Fruit fly (Drosophila melanogaster) whole organism, prepupa: ENCODE data around the gene plx.
A peak's percentile ranks its signal among the peaks of the same experiment; 100 is the strongest.

Source experiments
- CG10669 ChIP-seq: fragments of 200-800 bp; sonication (Bioruptor generic); optimal IDR thresholded peaks from 3 replicates; lab custom pipeline; 2018; ENCODE audit warnings: missing biosample characterization, mild to moderate bottlenecking, missing genetic modification characterization, moderate library complexity
- CG11294 ChIP-seq: fragments of 200-800 bp; sonication (Bioruptor generic); IDR thresholded peaks from 2 replicates; pipeline ENCODE4 v1.3.6; 2022; ENCODE audit warnings: missing biosample characterization, missing genetic modification characterization
- CG11762 ChIP-seq: fragments of 200-800 bp; sonication (Bioruptor generic); optimal IDR thresholded peaks from 3 replicates; lab custom pipeline; 2016; ENCODE audit warnings: missing biosample characterization, missing genetic modification characterization; ENCODE audit not compliant: insufficient read depth
- CG11902 ChIP-seq: fragments of 200-800 bp; sonication (Bioruptor generic); optimal IDR thresholded peaks from 3 replicates; lab custom pipeline; 2016; ENCODE audit warnings: missing biosample characterization, missing genetic modification characterization
- CG15336 ChIP-seq: fragments of 200-800 bp; sonication (Bioruptor generic); IDR thresholded peaks from 2 replicates; pipeline ENCODE4 v1.3.6; 2022; ENCODE audit warnings: missing biosample characterization, missing genetic modification characterization
- CG1621 ChIP-seq: fragments of 200-800 bp; sonication (Bioruptor generic); optimal IDR thresholded peaks from 3 replicates; lab custom pipeline; 2018; ENCODE audit warnings: missing biosample characterization, mild to moderate bottlenecking, missing genetic modification characterization
- CG16779 ChIP-seq: fragments of 200-800 bp; sonication (Bioruptor generic); optimal IDR thresholded peaks from 3 replicates; lab custom pipeline; 2017; ENCODE audit warnings: missing biosample characterization, mild to moderate bottlenecking, missing genetic modification characterization
- CG3032 ChIP-seq: fragments of 200-800 bp; optimal IDR thresholded peaks from 2 replicates; lab custom pipeline; 2019; ENCODE audit warnings: missing biosample characterization, mild to moderate bottlenecking, missing genetic modification characterization, moderate library complexity
- CG31627 ChIP-seq: fragments of 200-800 bp; sonication (Bioruptor generic); optimal IDR thresholded peaks from 3 replicates; lab custom pipeline; 2016; ENCODE audit warnings: missing biosample characterization, missing genetic modification characterization
- CG32006 ChIP-seq: fragments of 200-800 bp; sonication (Bioruptor generic); optimal IDR thresholded peaks from 3 replicates; lab custom pipeline; 2017; ENCODE audit warnings: missing biosample characterization, mild to moderate bottlenecking, missing genetic modification characterization
- CG34406 ChIP-seq: fragments of 200-800 bp; sonication (Bioruptor generic); optimal IDR thresholded peaks from 3 replicates; lab custom pipeline; 2016; ENCODE audit warnings: missing biosample characterization, missing genetic modification characterization
- CG3919 ChIP-seq: fragments of 200-800 bp; sonication (Bioruptor generic); optimal IDR thresholded peaks from 3 replicates; lab custom pipeline; 2016; ENCODE audit warnings: missing biosample characterization, missing genetic modification characterization
- CG6163 ChIP-seq: fragments of 200-800 bp; sonication (Bioruptor generic); IDR thresholded peaks from 3 replicates; pipeline ENCODE4 v1.3.6; 2022; ENCODE audit warnings: missing biosample characterization, missing genetic modification characterization
- CG6792 ChIP-seq: fragments of 200-800 bp; sonication (Bioruptor generic); optimal IDR thresholded peaks from 3 replicates; lab custom pipeline; 2016; ENCODE audit warnings: missing biosample characterization, missing genetic modification characterization
- CG6854 ChIP-seq: fragments of 200-800 bp; sonication (Bioruptor generic); optimal IDR thresholded peaks from 2 replicates; lab custom pipeline; 2017; ENCODE audit warnings: missing biosample characterization, mild to moderate bottlenecking, missing genetic modification characterization
- CG7368 ChIP-seq: fragments of 200-800 bp; sonication (Bioruptor generic); optimal IDR thresholded peaks from 3 replicates; lab custom pipeline; 2016; ENCODE audit warnings: missing biosample characterization, missing genetic modification characterization
- CG8319 ChIP-seq: fragments of 200-800 bp; sonication (Bioruptor generic); optimal IDR thresholded peaks from 3 replicates; lab custom pipeline; 2016; ENCODE audit warnings: missing biosample characterization, missing genetic modification characterization
- CG8632 ChIP-seq: fragments of 200-800 bp; sonication (Bioruptor generic); optimal IDR thresholded peaks from 3 replicates; lab custom pipeline; 2016; ENCODE audit warnings: missing biosample characterization, missing genetic modification characterization
- CG9139 ChIP-seq: fragments of 200-800 bp; sonication (Bioruptor generic); optimal IDR thresholded peaks from 3 replicates; lab custom pipeline; 2017; ENCODE audit warnings: missing biosample characterization, mild to moderate bottlenecking, missing genetic modification characterization
- Eip75B ChIP-seq: fragments of 200-800 bp; sonication (Bioruptor generic); optimal IDR thresholded peaks from 3 replicates; lab custom pipeline; 2016; ENCODE audit warnings: missing biosample characterization, missing genetic modification characterization
- Eip78C ChIP-seq: fragments of 200-800 bp; sonication (Bioruptor generic); peaks from one replicate; lab custom pipeline; 2016; ENCODE audit warnings: missing biosample characterization, missing genetic modification characterization
- Eip93F ChIP-seq: fragments of 200-800 bp; sonication (Bioruptor generic); optimal IDR thresholded peaks from 2 replicates; lab custom pipeline; 2016; ENCODE audit warnings: missing biosample characterization, mild to moderate bottlenecking, missing genetic modification characterization
- Ets21C ChIP-seq: fragments of 200-800 bp; sonication (Bioruptor generic); optimal IDR thresholded peaks from 3 replicates; lab custom pipeline; 2016; ENCODE audit warnings: missing biosample characterization, missing genetic modification characterization
- Ets96B ChIP-seq: fragments of 200-800 bp; optimal IDR thresholded peaks from 2 replicates; lab custom pipeline; 2019; ENCODE audit warnings: missing biosample characterization, mild to moderate bottlenecking, missing genetic modification characterization, moderate library complexity
- Gug ChIP-seq: fragments of 200-800 bp; sonication (Bioruptor generic); IDR thresholded peaks from 2 replicates; pipeline ENCODE4 v1.3.6; 2022; ENCODE audit warnings: missing biosample characterization, missing genetic modification characterization
- Hr38 ChIP-seq: sonication (Bioruptor generic); optimal IDR thresholded peaks from 2 replicates; lab custom pipeline; 2016; ENCODE audit warnings: missing biosample characterization, missing genetic modification characterization
- Met ChIP-seq: fragments of 200-800 bp; sonication (Bioruptor generic); optimal IDR thresholded peaks from 3 replicates; lab custom pipeline; 2016; ENCODE audit warnings: missing biosample characterization, missing genetic modification characterization
- OdsH ChIP-seq: fragments of 200-800 bp; sonication (Bioruptor generic); optimal IDR thresholded peaks from 3 replicates; lab custom pipeline; 2016; ENCODE audit warnings: missing biosample characterization, missing genetic modification characterization
- Smox ChIP-seq: fragments of 200-800 bp; sonication (Bioruptor generic); optimal IDR thresholded peaks from 3 replicates; lab custom pipeline; 2016; ENCODE audit warnings: missing biosample characterization, missing genetic modification characterization
- Sox102F ChIP-seq: fragments of 200-800 bp; sonication (Bioruptor generic); optimal IDR thresholded peaks from 2 replicates; lab custom pipeline; 2016; ENCODE audit warnings: missing biosample characterization, mild to moderate bottlenecking, missing genetic modification characterization
- Sox15 ChIP-seq: fragments of 200-800 bp; sonication (Bioruptor generic); optimal IDR thresholded peaks from 3 replicates; lab custom pipeline; 2016; ENCODE audit warnings: missing biosample characterization, missing genetic modification characterization
- achi ChIP-seq: fragments of 200-800 bp; sonication (Bioruptor generic); optimal IDR thresholded peaks from 3 replicates; lab custom pipeline; 2016; ENCODE audit warnings: missing biosample characterization, missing genetic modification characterization
- acj6 ChIP-seq: fragments of 200-800 bp; sonication (Bioruptor generic); optimal IDR thresholded peaks from 3 replicates; lab custom pipeline; 2016; ENCODE audit warnings: missing biosample characterization, missing genetic modification characterization
- dac ChIP-seq: fragments of 200-800 bp; sonication (Bioruptor generic); optimal IDR thresholded peaks from 2 replicates; lab custom pipeline; 2017; ENCODE audit warnings: missing biosample characterization, mild to moderate bottlenecking, missing genetic modification characterization
- dsx ChIP-seq: fragments of 200-800 bp; optimal IDR thresholded peaks from 3 replicates; lab custom pipeline; 2019; ENCODE audit warnings: missing biosample characterization, mild to moderate bottlenecking, missing genetic modification characterization, moderate library complexity; ENCODE audit not compliant: poor library complexity, severe bottlenecking
- eg ChIP-seq: fragments of 200-800 bp; sonication (Bioruptor generic); IDR thresholded peaks from 3 replicates; pipeline ENCODE4 v1.3.6; 2022; ENCODE audit warnings: missing biosample characterization, missing genetic modification characterization
- esn ChIP-seq: fragments of 200-800 bp; sonication (Bioruptor generic); optimal IDR thresholded peaks from 2 replicates; lab custom pipeline; 2016; ENCODE audit warnings: missing biosample characterization, mild to moderate bottlenecking, missing genetic modification characterization, moderate library complexity
- fd85E ChIP-seq: fragments of 200-800 bp; sonication (Bioruptor generic); optimal IDR thresholded peaks from 3 replicates; lab custom pipeline; 2016; ENCODE audit warnings: missing biosample characterization, missing genetic modification characterization
- fkh ChIP-seq: fragments of 200-800 bp; sonication (Bioruptor generic); optimal IDR thresholded peaks from 3 replicates; lab custom pipeline; 2017; ENCODE audit warnings: missing biosample characterization, mild to moderate bottlenecking, missing genetic modification characterization, moderate library complexity
- lz ChIP-seq: fragments of 200-800 bp; sonication (Bioruptor generic); optimal IDR thresholded peaks from 3 replicates; lab custom pipeline; 2016; ENCODE audit warnings: missing biosample characterization, missing genetic modification characterization
- net ChIP-seq: fragments of 200-800 bp; sonication (Bioruptor generic); optimal IDR thresholded peaks from 3 replicates; lab custom pipeline; 2016; ENCODE audit warnings: missing biosample characterization, missing genetic modification characterization
- pdm3 ChIP-seq: fragments of 200-800 bp; sonication (Bioruptor generic); optimal IDR thresholded peaks from 3 replicates; lab custom pipeline; 2016; ENCODE audit warnings: missing biosample characterization, missing genetic modification characterization
- spab ChIP-seq: fragments of 200-800 bp; sonication (Bioruptor generic); optimal IDR thresholded peaks from 2 replicates; lab custom pipeline; 2017; ENCODE audit warnings: missing biosample characterization, mild to moderate bottlenecking, missing genetic modification characterization, missing genetic modification reagents
- ss ChIP-seq, 2 experiments: fragments of 200-800 bp; sonication (Bioruptor generic); optimal IDR thresholded peaks; 2 replicates in 1 of 2; 3 replicates in 1 of 2; lab custom pipeline; 2017 to 2018; ENCODE audit warnings: mild to moderate bottlenecking in 2 of 2, missing biosample characterization in 2 of 2, missing genetic modification characterization in 2 of 2, moderate library complexity in 1 of 2
- svp ChIP-seq: fragments of 200-800 bp; sonication (Bioruptor generic); peaks from one replicate; lab custom pipeline; 2016; ENCODE audit warnings: missing biosample characterization, missing genetic modification characterization
- topi ChIP-seq: fragments of 200-800 bp; sonication (Bioruptor generic); optimal IDR thresholded peaks from 3 replicates; lab custom pipeline; 2016; ENCODE audit warnings: missing biosample characterization, missing genetic modification characterization
- vri ChIP-seq: fragments of 200-800 bp; sonication (Bioruptor generic); optimal IDR thresholded peaks from 3 replicates; lab custom pipeline; 2016; ENCODE audit warnings: missing biosample characterization, mild to moderate bottlenecking, missing genetic modification characterization

Gene plx

dm6 chr3R:5685269-5686048 is at the start of gene plx, which contains the start of gene Rab23:
Gene plx (plus strand): TSS chr3R:5685855.
Gene Rab23 (minus strand): TSS chr3R:5685434.
- TF ChIP-seq achi (peak; percentile 67), pdm3 (GFP tag; lab: Kevin White, UChicago) (peak; percentile 42), fkh (GFP tag; lab: Kevin White, UChicago) (peak; percentile 73), Sox102F (GFP tag; lab: Kevin White, UChicago) (no peak), Smox (peak; percentile 22), CG11902 (no peak), CG15336 (no peak), Eip78C (peak; percentile 61), esn (GFP tag; lab: Kevin White, UChicago) (no peak), OdsH (peak; percentile 14), CG6854 (no peak), fd85E (GFP tag; lab: Kevin White, UChicago) (no peak), CG3032 (tag; lab: Kevin White, UChicago) (no peak), CG8319 (GFP tag; lab: Kevin White, UChicago) (no peak), CG6792 (GFP tag; lab: Kevin White, UChicago) (no peak), eg (GFP tag; lab: Robert Waterston, UW) (0 out of 3 replicates have a peak, but pooled peaks have one; percentile 4), Ets21C (GFP tag; lab: Kevin White, UChicago) (no peak), CG7368 (GFP tag; lab: Kevin White, UChicago) (peak; percentile 7), svp (GFP tag; lab: Kevin White, UChicago) (no peak), Hr38 (GFP tag; lab: Kevin White, UChicago) (no peak), CG34406 (GFP tag; lab: Kevin White, UChicago) (no peak), Sox15 (GFP tag; lab: Kevin White, UChicago) (no peak), CG6163 (GFP tag; lab: Robert Waterston, UW) (peak; percentile 10; the same call in 1 of the 3 replicates), lz (peak; percentile 33), Ets96B (tag; lab: Kevin White, UChicago) (no peak), CG9139 (GFP tag; lab: Kevin White, UChicago) (no peak), CG10669 (no peak), Gug (GFP tag; lab: Robert Waterston, UW) (no peak), CG11762 (GFP tag; lab: Kevin White, UChicago) (no peak), CG1621 (no peak), spab (GFP tag; lab: Kevin White, UChicago) (no peak), topi (GFP tag; lab: Kevin White, UChicago) (no peak), CG16779 (no peak), acj6 (GFP tag; lab: Kevin White, UChicago) (peak; percentile 5), CG31627 (GFP tag; lab: Kevin White, UChicago) (peak; percentile 17), Met (GFP tag; lab: Kevin White, UChicago) (peak; percentile 22)
- TF ChIP-seq, all 60 proteins: peak for 13

- TF ChIP-seq CG1621 (no peak), topi (GFP tag; lab: Kevin White, UChicago) (no peak), fkh (GFP tag; lab: Kevin White, UChicago) (no peak), net (GFP tag; lab: Kevin White, UChicago) (no peak), CG11762 (GFP tag; lab: Kevin White, UChicago) (no peak), CG8632 (GFP tag; lab: Kevin White, UChicago) (no peak), Eip78C (no peak), achi (no peak), Gug (GFP tag; lab: Robert Waterston, UW) (no peak), Eip75B (GFP tag; lab: Kevin White, UChicago) (no peak), CG6854 (no peak), CG3919 (GFP tag; lab: Kevin White, UChicago) (no peak), Ets21C (GFP tag; lab: Kevin White, UChicago) (no peak), acj6 (GFP tag; lab: Kevin White, UChicago) (no peak), dac (GFP tag; lab: Kevin White, UChicago) (no peak), dsx (GFP tag; lab: Kevin White, UChicago) (no peak), CG11294 (no peak), vri (GFP tag; lab: Kevin White, UChicago) (no peak), CG16779 (no peak), Eip93F (GFP tag; lab: Kevin White, UChicago) (no peak), CG31627 (GFP tag; lab: Kevin White, UChicago) (peak; percentile 56), CG32006 (GFP tag; lab: Kevin White, UChicago) (no peak), ss (GFP tag; optimal IDR thresholded peaks at IDR 0.05; lab: Kevin White, UChicago) (no peak)
These were observed 48.9 kb upstream of the plx start, which contains the start of the genes CG31548 and CG12170 for dm6 chr3R:5636519-5637430. Gene CG31548 (minus strand): TSS chr3R:5636852. Gene CG12170 (plus strand): TSS chr3R:5637234.
